Worm (Caenorhabditis elegans): ENCODE results near the gene C04G2.5.

Gene C04G2.5

ce11 chrIV:10066456-10066855, 28.6 kb downstream of the C04G2.5 start:
- TF ChIP-seq elt-2 (tag; optimal IDR thresholded peaks at IDR 0.05) (peak; percentile 22), nhr-237 (tag; optimal IDR thresholded peaks at IDR 0.05) (no peak)

- no peak for TF ChIP-seq C34B4.2 (tag; optimal IDR thresholded peaks at IDR 0.05)
- TF ChIP-seq lin-14 (GFP tag; optimal IDR thresholded peaks at IDR 0.05) = peak; percentile 52
- no peak for TF ChIP-seq pax-3 (tag; optimal IDR thresholded peaks at IDR 0.05)
- TF ChIP-seq nhr-47 (tag; optimal IDR thresholded peaks at IDR 0.05) = no peak
- no peak for TF ChIP-seq nhr-85 (tag)
- no peak for TF ChIP-seq C16A3.4 (tag; optimal IDR thresholded peaks at IDR 0.05)
- TF ChIP-seq ceh-90 (tag; optimal IDR thresholded peaks at IDR 0.05) = no peak
- TF ChIP-seq lin-39 (tag; optimal IDR thresholded peaks at IDR 0.05) = peak; percentile 62
- TF ChIP-seq snpc-4 (tag; optimal IDR thresholded peaks at IDR 0.05) = no peak
Measured at ce11 chrIV:10065159-10065558, 29.9 kb downstream of the C04G2.5 start.

ce11 chrIV:10063941-10064340, 31.1 kb downstream of the C04G2.5 start:
- TF ChIP-seq ets-5 (GFP tag; IDR thresholded peaks at IDR 0.05) (no peak), efl-1 (optimal IDR thresholded peaks at IDR 0.05) (no peak), efl-1 (GFP tag; optimal IDR thresholded peaks at IDR 0.05 in 1 of 2) (peak in 1 of 2 experiments; percentile 68), dsc-1 (tag; optimal IDR thresholded peaks at IDR 0.05) (peak; percentile 82)

ce11 chrIV:10062728-10063127, 32.3 kb downstream of the C04G2.5 start, which contains the start of gene ipla-7:
ipla-7 (minus strand) TSS chrIV:10062849.
- no peak for TF ChIP-seq nhr-20 (tag; optimal IDR thresholded peaks at IDR 0.05)
- TF ChIP-seq ztf-4 (tag; optimal IDR thresholded peaks at IDR 0.05) = no peak
- TF ChIP-seq fkh-8 (tag; optimal IDR thresholded peaks at IDR 0.05) = peak; percentile 56
- TF ChIP-seq unc-86 (tag; optimal IDR thresholded peaks at IDR 0.05) = peak; percentile 15
- no peak for TF ChIP-seq elt-3 (tag; optimal IDR thresholded peaks at IDR 0.05)
- TF ChIP-seq dpl-1 (GFP tag; optimal IDR thresholded peaks at IDR 0.05) = peak in 1 of 3 experiments; percentile 20
- peak; percentile 20 for TF ChIP-seq swsn-7 (tag; optimal IDR thresholded peaks at IDR 0.05)
- no peak for TF ChIP-seq mef-2 (tag; optimal IDR thresholded peaks at IDR 0.05)
- no peak for TF ChIP-seq nhr-76 (tag; optimal IDR thresholded peaks at IDR 0.05)
- TF ChIP-seq mdl-1 (tag; optimal IDR thresholded peaks at IDR 0.05) = no peak
- TF ChIP-seq pax-3 (tag; optimal IDR thresholded peaks at IDR 0.05) = no peak
- no peak for TF ChIP-seq ama-1 (optimal IDR thresholded peaks at IDR 0.05)
- TF ChIP-seq pag-3 (tag; optimal IDR thresholded peaks at IDR 0.05; ENCODE audit: borderline replicate concordance, insufficient read depth) = no peak
- TF ChIP-seq fkh-10 (GFP tag; optimal IDR thresholded peaks at IDR 0.05) = peak; percentile 16
- no peak for TF ChIP-seq aha-1 (tag; optimal IDR thresholded peaks at IDR 0.05)
- no peak for TF ChIP-seq C16A3.4 (tag; optimal IDR thresholded peaks at IDR 0.05)
- TF ChIP-seq tbx-2 (tag; optimal IDR thresholded peaks at IDR 0.05) = peak; percentile 7
- no peak for TF ChIP-seq nhr-85 (tag)
- TF ChIP-seq mab-9 (GFP tag; IDR thresholded peaks at IDR 0.05) = no peak
- TF ChIP-seq nhr-47 (tag; optimal IDR thresholded peaks at IDR 0.05) = peak; percentile 15
- TF ChIP-seq nhr-28 (tag; optimal IDR thresholded peaks at IDR 0.05) = no peak
- peak in 1 of 2 experiments; percentile 5 for TF ChIP-seq efl-1 (optimal IDR thresholded peaks at IDR 0.05)
- TF ChIP-seq efl-1 (GFP tag; optimal IDR thresholded peaks at IDR 0.05 in 1 of 2) = peak in 1 of 2 experiments; percentile 82
- peak; percentile 7 for TF ChIP-seq egl-13 (tag; optimal IDR thresholded peaks at IDR 0.05)
- TF ChIP-seq lin-35 (GFP tag; optimal IDR thresholded peaks at IDR 0.05) = peak in 1 of 2 experiments; percentile 11
- peak; percentile 51 for TF ChIP-seq nhr-71 (tag; optimal IDR thresholded peaks at IDR 0.05)
- no peak for TF ChIP-seq dsc-1 (tag; optimal IDR thresholded peaks at IDR 0.05)
- TF ChIP-seq alr-1 (tag; optimal IDR thresholded peaks at IDR 0.05; ENCODE audit: borderline replicate concordance) = no peak
- TF ChIP-seq elt-2 (tag; optimal IDR thresholded peaks at IDR 0.05) = no peak
- TF ChIP-seq lin-14 (GFP tag; optimal IDR thresholded peaks at IDR 0.05) = peak; percentile 80
- no peak for TF ChIP-seq ceh-88 (GFP tag; IDR thresholded peaks at IDR 0.05)
- TF ChIP-seq ceh-82 (tag; optimal IDR thresholded peaks at IDR 0.05) = peak in 1 of 3 experiments; percentile 56
- peak in 1 of 2 experiments; percentile 28 for TF ChIP-seq lsy-2 (tag; optimal IDR thresholded peaks at IDR 0.05)
- no peak for TF ChIP-seq aly-2 (tag; optimal IDR thresholded peaks at IDR 0.05)
